Worm (Caenorhabditis elegans): ENCODE results near the gene sru-28.
A peak's percentile ranks its signal among the peaks of the same experiment; 100 is the strongest.

The sru-28 gene

DNA sequence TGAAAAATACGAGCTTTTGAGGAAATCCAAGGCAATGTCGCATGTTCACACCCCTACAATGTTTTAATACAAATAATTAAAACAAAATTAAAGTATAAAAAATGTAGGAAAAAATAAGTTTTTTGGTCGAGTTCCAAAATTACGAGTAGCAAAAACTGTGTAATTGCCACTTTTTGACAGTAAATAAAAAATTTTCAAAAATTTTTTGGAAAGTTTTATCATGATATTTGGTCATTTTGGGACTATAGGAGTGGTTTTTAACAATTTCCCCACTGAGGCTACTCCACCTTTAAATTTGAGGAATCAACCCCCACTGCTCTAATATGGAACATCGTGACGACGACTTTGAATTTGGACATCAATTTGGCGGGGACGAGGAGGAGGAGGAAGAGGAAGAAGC, 38.7 kb upstream of the sru-28 start, which contains the start of gene gid-8:
gid-8 (plus strand) TSS at position 301 of the 400 bp plus-strand sequence.
- TF ChIP-seq zip-2 (tag; optimal IDR thresholded peaks at IDR 0.05) (no peak), unc-39 (tag; optimal IDR thresholded peaks at IDR 0.05) (no peak), ceh-28 (tag; optimal IDR thresholded peaks at IDR 0.05) (no peak), mdt-29 (GFP tag; IDR thresholded peaks at IDR 0.05) (no peak), lin-13 (GFP tag; optimal IDR thresholded peaks at IDR 0.05) (no peak), nhr-102 (tag; optimal IDR thresholded peaks at IDR 0.05) (no peak), nhr-10 (tag; optimal IDR thresholded peaks at IDR 0.05) (no peak)

DNA sequence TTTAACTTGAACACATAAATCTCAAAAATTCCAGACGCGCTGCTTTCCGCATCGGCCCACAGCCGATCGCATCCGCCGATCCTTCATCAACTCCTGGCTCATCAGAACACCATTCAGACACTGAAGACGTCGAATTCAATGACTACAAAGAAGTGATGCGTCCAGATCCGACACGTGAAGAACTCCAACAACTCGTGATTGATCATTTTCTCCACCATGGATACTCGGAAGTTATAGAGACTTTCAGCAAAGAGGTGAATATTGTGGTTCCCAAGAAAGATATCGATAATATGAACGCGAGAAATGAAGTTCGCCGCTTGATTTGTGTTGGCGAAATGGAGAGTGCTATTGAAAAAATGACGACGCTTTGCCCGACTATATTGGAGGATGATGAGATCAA, 37.2 kb upstream of the sru-28 start:
- TF ChIP-seq T26A8.4 (GFP tag; IDR thresholded peaks at IDR 0.05) (no peak), aha-1 (tag) (peak; percentile 91)

DNA sequence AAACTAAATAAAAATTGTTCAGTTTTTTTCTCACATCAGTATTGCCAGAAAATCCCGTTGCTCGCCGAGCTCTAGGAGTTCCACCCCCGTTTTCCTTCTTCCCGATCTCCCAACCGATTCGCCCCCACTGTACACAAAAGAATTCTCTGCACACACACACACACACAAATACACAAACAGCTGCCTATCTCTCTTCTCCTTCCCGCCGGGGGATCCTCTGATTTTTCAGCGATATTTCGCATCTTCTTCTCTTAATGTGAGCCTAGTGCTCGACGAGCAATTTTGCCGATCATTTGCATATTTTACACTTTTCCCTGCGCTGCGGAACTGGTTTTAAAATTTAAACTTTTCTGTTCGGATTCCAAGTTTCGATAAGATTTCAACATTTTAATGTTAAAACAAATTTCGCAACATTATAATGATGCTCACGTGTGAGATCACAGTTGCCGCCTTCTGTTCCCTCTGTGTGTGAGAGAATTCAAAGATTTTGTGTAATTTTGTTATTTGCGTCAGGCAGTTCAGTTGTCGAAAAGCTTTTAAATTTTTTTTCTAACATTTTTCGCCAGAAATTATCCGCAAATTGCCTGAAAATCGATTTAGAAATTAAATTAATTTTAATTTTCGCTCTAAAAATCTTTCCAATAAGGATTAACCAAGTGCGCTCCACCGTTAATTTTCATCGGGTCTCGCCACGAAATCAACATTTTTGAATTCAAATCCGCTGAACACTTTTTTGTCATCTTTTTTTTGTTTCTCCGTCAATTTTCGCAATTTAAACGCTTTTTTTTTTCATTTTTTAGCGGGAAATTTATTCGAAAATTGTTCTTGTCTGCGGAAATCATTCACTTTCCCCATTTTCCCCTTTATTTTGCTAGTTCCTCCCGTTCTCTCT, 34.8 kb upstream of the sru-28 start:
- peak; percentile 7 for TF ChIP-seq hlh-11 (tag; optimal IDR thresholded peaks at IDR 0.05)
- TF ChIP-seq lin-15B (tag; optimal IDR thresholded peaks at IDR 0.05) = no peak
- no peak for TF ChIP-seq ztf-7 (tag; optimal IDR thresholded peaks at IDR 0.05)
- TF ChIP-seq nhr-77 (tag; optimal IDR thresholded peaks at IDR 0.05) = peak; percentile 70
- no peak for TF ChIP-seq F44E2.7 (GFP tag; IDR thresholded peaks at IDR 0.05)
- no peak for TF ChIP-seq pha-4 (GFP tag; IDR thresholded peaks at IDR 0.05)
- TF ChIP-seq pha-4 (tag; optimal IDR thresholded peaks at IDR 0.05) = no peak
- TF ChIP-seq lin-39 (tag; optimal IDR thresholded peaks at IDR 0.05) = no peak
- no peak for TF ChIP-seq zag-1 (tag; optimal IDR thresholded peaks at IDR 0.05)
- peak; percentile 75 for TF ChIP-seq mep-1 (tag; optimal IDR thresholded peaks at IDR 0.05)
- TF ChIP-seq ama-1 (optimal IDR thresholded peaks at IDR 0.05) = no peak
- TF ChIP-seq ceh-28 (tag; optimal IDR thresholded peaks at IDR 0.05) = no peak
- TF ChIP-seq madf-9 (GFP tag; conservative IDR thresholded peaks at IDR 0.05) = no peak
- no peak for TF ChIP-seq F49E8.2 (tag; optimal IDR thresholded peaks at IDR 0.05; ENCODE audit: borderline replicate concordance)
- TF ChIP-seq F26F4.8 (GFP tag; conservative IDR thresholded peaks at IDR 0.05) = no peak
- no peak for TF ChIP-seq ztf-11 (tag; optimal IDR thresholded peaks at IDR 0.05)
- no peak for TF ChIP-seq Y105C5A.15 (GFP tag; IDR thresholded peaks at IDR 0.05)
- TF ChIP-seq dmd-6 (GFP tag; IDR thresholded peaks at IDR 0.05) = peak; percentile 52
- no peak for TF ChIP-seq sdz-12 (GFP tag; optimal IDR thresholded peaks at IDR 0.05)
- TF ChIP-seq unc-39 (tag; optimal IDR thresholded peaks at IDR 0.05) = no peak
- no peak for TF ChIP-seq zip-11 (GFP tag; IDR thresholded peaks at IDR 0.05)
- TF ChIP-seq lir-3 (tag; optimal IDR thresholded peaks at IDR 0.05) = no peak
- no peak for TF ChIP-seq nhr-10 (tag; optimal IDR thresholded peaks at IDR 0.05)
- TF ChIP-seq set-16 (GFP tag; IDR thresholded peaks at IDR 0.05) = no peak
- no peak for TF ChIP-seq tag-97 (GFP tag; IDR thresholded peaks at IDR 0.05)
- TF ChIP-seq dmd-9 (GFP tag; IDR thresholded peaks at IDR 0.05) = no peak
- TF ChIP-seq Y75B8A.6 (GFP tag; IDR thresholded peaks at IDR 0.05) = no peak
- no peak for TF ChIP-seq nhr-237 (tag; optimal IDR thresholded peaks at IDR 0.05)
- TF ChIP-seq ces-1 (GFP tag; optimal IDR thresholded peaks at IDR 0.05) = no peak
- no peak for TF ChIP-seq ceh-32 (tag; optimal IDR thresholded peaks at IDR 0.05; ENCODE audit: poor library complexity)
- TF ChIP-seq nhr-111 (GFP tag; optimal IDR thresholded peaks at IDR 0.05) = no peak
- no peak for TF ChIP-seq fos-1 (tag; optimal IDR thresholded peaks at IDR 0.05)
- TF ChIP-seq ctbp-1 (GFP tag; IDR thresholded peaks at IDR 0.05) = 0 out of 2 replicates have a peak, but pooled peaks have one; percentile 16
- TF ChIP-seq T20F7.1 (GFP tag; optimal IDR thresholded peaks at IDR 0.05) = no peak
- no peak for TF ChIP-seq daf-12 (tag; optimal IDR thresholded peaks at IDR 0.05)
- TF ChIP-seq nhr-76 (tag; optimal IDR thresholded peaks at IDR 0.05) = no peak
- TF ChIP-seq T26A8.4 (GFP tag; IDR thresholded peaks at IDR 0.05) = no peak
- TF ChIP-seq mdt-29 (GFP tag; IDR thresholded peaks at IDR 0.05) = no peak
- TF ChIP-seq spr-3 (GFP tag; optimal IDR thresholded peaks at IDR 0.05) = no peak
- TF ChIP-seq skn-1 (tag; optimal IDR thresholded peaks at IDR 0.05) = no peak
- no peak for TF ChIP-seq zip-2 (tag; optimal IDR thresholded peaks at IDR 0.05)
- TF ChIP-seq daf-19 (GFP tag; conservative IDR thresholded peaks at IDR 0.05) = no peak
- peak in 1 of 2 experiments; percentile 9 for TF ChIP-seq unc-62 (GFP tag; optimal IDR thresholded peaks at IDR 0.05 in 1 of 2)
- no peak for TF ChIP-seq unc-62 (tag; optimal IDR thresholded peaks at IDR 0.05)

Data from whole organism, L4 larva.